Worm (Caenorhabditis elegans) whole organism, L2 larva: Measurements from ENCODE around the gene rpn-12.
A peak's percentile ranks its signal among the peaks of the same experiment; 100 is the strongest.

Experiments
- F13H6.1 ChIP-seq: sonication (generic microtip); optimal IDR thresholded peaks from 2 replicates; lab custom pipeline; 2016; ENCODE audit warnings: missing genetic modification characterization, missing compliant biosample characterization
- R02D3.7 ChIP-seq: fragments of 150-350 bp; optimal IDR thresholded peaks from 2 replicates; lab custom pipeline; 2014; ENCODE audit warnings: missing biosample characterization, missing genetic modification characterization
- Y55F3AM.14 ChIP-seq: fragments of 200-800 bp; sonication (Bioruptor generic); optimal IDR thresholded peaks from 2 replicates; lab custom pipeline; 2018; ENCODE audit warnings: mild to moderate bottlenecking, missing genetic modification characterization, missing compliant biosample characterization
- ZK546.5 ChIP-seq: sonication (generic microtip); optimal IDR thresholded peaks from 2 replicates; lab custom pipeline; 2017; ENCODE audit warnings: missing biosample characterization, missing genetic modification characterization
- alr-1 ChIP-seq: fragments of 150-350 bp; optimal IDR thresholded peaks from 2 replicates; lab custom pipeline; 2014; ENCODE audit warnings: missing biosample characterization, missing genetic modification characterization
- aly-2 ChIP-seq: fragments of 150-350 bp; optimal IDR thresholded peaks from 2 replicates; lab custom pipeline; 2014; ENCODE audit warnings: missing biosample characterization, missing genetic modification characterization
- ama-1 ChIP-seq: fragments of 150-350 bp; optimal IDR thresholded peaks from 2 replicates; lab custom pipeline; 2018; ENCODE audit warnings: inconsistent platforms
- blmp-1 ChIP-seq: sonication (generic microtip); optimal IDR thresholded peaks from 2 replicates; lab custom pipeline; 2017; ENCODE audit warnings: missing genetic modification characterization, mild to moderate bottlenecking, missing compliant biosample characterization, antibody characterized with exemption, moderate library complexity; ENCODE audit not compliant: insufficient read depth
- ceh-82 ChIP-seq: fragments of 150-350 bp; optimal IDR thresholded peaks from 2 replicates; lab custom pipeline; 2014; ENCODE audit warnings: missing biosample characterization, missing genetic modification characterization
- crh-2 ChIP-seq: sonication (generic microtip); optimal IDR thresholded peaks from 2 replicates; lab custom pipeline; 2017; ENCODE audit warnings: missing biosample characterization, missing genetic modification characterization
- dmd-4 ChIP-seq: sonication (generic microtip); optimal IDR thresholded peaks from 2 replicates; lab custom pipeline; 2017; ENCODE audit warnings: missing biosample characterization, missing genetic modification characterization
- egl-27 ChIP-seq: sonication (generic microtip); optimal IDR thresholded peaks from 3 replicates; lab custom pipeline; 2017; ENCODE audit warnings: missing biosample characterization, missing genetic modification reagents, missing genetic modification characterization
- elt-1 ChIP-seq: fragments of 150-350 bp; optimal IDR thresholded peaks from 2 replicates; lab custom pipeline; 2014; ENCODE audit warnings: missing biosample characterization, missing genetic modification characterization
- fos-1 ChIP-seq: fragments of 150-350 bp; optimal IDR thresholded peaks from 2 replicates; lab custom pipeline; 2014; ENCODE audit warnings: missing biosample characterization, missing genetic modification characterization
- gmeb-1 ChIP-seq: fragments of 150-350 bp; optimal IDR thresholded peaks from 2 replicates; lab custom pipeline; 2014; ENCODE audit warnings: missing biosample characterization, missing genetic modification characterization
- lin-11 ChIP-seq: fragments of 150-350 bp; sonication (generic microtip); optimal IDR thresholded peaks from 2 replicates; lab custom pipeline; 2014; ENCODE audit warnings: missing biosample characterization, missing genetic modification characterization, inconsistent platforms, mixed read lengths
- lin-13 ChIP-seq: fragments of 150-350 bp; optimal IDR thresholded peaks from 2 replicates; lab custom pipeline; 2014; ENCODE audit warnings: missing biosample characterization, missing genetic modification reagents, missing genetic modification characterization
- lin-39 ChIP-seq: fragments of 150-350 bp; optimal IDR thresholded peaks from 2 replicates; lab custom pipeline; 2014; ENCODE audit warnings: missing biosample characterization, missing genetic modification reagents, missing genetic modification characterization
- lsy-2 ChIP-seq, 2 experiments: fragments of 150-350 bp in 1 of 2; sonication (generic microtip) in 1 of 2; optimal IDR thresholded peaks; 2 replicates each; lab custom pipeline; 2014 to 2017; ENCODE audit warnings: missing biosample characterization in 2 of 2, missing genetic modification characterization in 2 of 2
- mab-5 ChIP-seq: fragments of 150-350 bp; optimal IDR thresholded peaks from 2 replicates; lab custom pipeline; 2014; ENCODE audit warnings: missing biosample characterization, missing genetic modification characterization
- mbf-1 ChIP-seq: sonication (generic microtip); optimal IDR thresholded peaks from 2 replicates; lab custom pipeline; 2017; ENCODE audit warnings: missing biosample characterization, missing genetic modification characterization
- mdl-1 ChIP-seq, 2 experiments: fragments of 150-350 bp in 1 of 2; sonication (generic microtip) in 1 of 2; optimal IDR thresholded peaks; 2 replicates each; lab custom pipeline; 2017; ENCODE audit warnings: missing biosample characterization in 2 of 2, missing genetic modification characterization in 2 of 2
- nhr-11 ChIP-seq: fragments of 150-350 bp; optimal IDR thresholded peaks from 2 replicates; lab custom pipeline; 2014; ENCODE audit warnings: missing biosample characterization, missing genetic modification characterization
- nhr-12 ChIP-seq: fragments of 150-350 bp; optimal IDR thresholded peaks from 2 replicates; lab custom pipeline; 2014; ENCODE audit warnings: missing biosample characterization, missing genetic modification characterization
- nhr-129 ChIP-seq: fragments of 150-350 bp; optimal IDR thresholded peaks from 2 replicates; lab custom pipeline; 2014; ENCODE audit warnings: missing biosample characterization, missing genetic modification characterization
- nhr-21 ChIP-seq: fragments of 150-350 bp; optimal IDR thresholded peaks from 2 replicates; lab custom pipeline; 2014; ENCODE audit warnings: missing biosample characterization, missing genetic modification characterization
- nhr-23 ChIP-seq: fragments of 150-350 bp; optimal IDR thresholded peaks from 2 replicates; lab custom pipeline; 2014; ENCODE audit warnings: missing biosample characterization, missing genetic modification reagents, missing genetic modification characterization
- nhr-237 ChIP-seq: fragments of 150-350 bp; optimal IDR thresholded peaks from 2 replicates; lab custom pipeline; 2014; ENCODE audit warnings: missing biosample characterization, missing genetic modification characterization
- nhr-25 ChIP-seq: fragments of 150-350 bp; sonication (generic microtip); optimal IDR thresholded peaks from 3 replicates; lab custom pipeline; 2014; ENCODE audit warnings: missing biosample characterization, missing genetic modification characterization
- nhr-6 ChIP-seq: fragments of 150-350 bp; optimal IDR thresholded peaks from 2 replicates; lab custom pipeline; 2014; ENCODE audit warnings: missing biosample characterization, missing genetic modification characterization
- peb-1 ChIP-seq: fragments of 150-350 bp; optimal IDR thresholded peaks from 2 replicates; lab custom pipeline; 2014; ENCODE audit warnings: missing biosample characterization, missing genetic modification characterization
- sem-4 ChIP-seq: fragments of 150-350 bp; optimal IDR thresholded peaks from 2 replicates; lab custom pipeline; 2014; ENCODE audit warnings: missing biosample characterization, missing genetic modification reagents, missing genetic modification characterization
- skn-1 ChIP-seq: sonication (generic microtip); optimal IDR thresholded peaks from 2 replicates; lab custom pipeline; 2017; ENCODE audit warnings: missing biosample characterization, missing genetic modification characterization
- sma-3 ChIP-seq: sonication (generic microtip); optimal IDR thresholded peaks from 2 replicates; lab custom pipeline; 2016; ENCODE audit warnings: missing genetic modification reagents, missing genetic modification characterization, missing compliant biosample characterization
- sma-9 ChIP-seq, 2 experiments: fragments of 150-350 bp in 1 of 2; sonication (generic microtip) in 1 of 2; optimal IDR thresholded peaks; 2 replicates each; lab custom pipeline; 2014 to 2016; ENCODE audit warnings: missing genetic modification characterization in 2 of 2, mild to moderate bottlenecking in 1 of 2, missing biosample characterization in 1 of 2, missing compliant biosample characterization in 1 of 2, missing genetic modification reagents in 1 of 2, moderate library complexity in 1 of 2
- snpc-4 ChIP-seq: fragments of 150-350 bp; optimal IDR thresholded peaks from 2 replicates; lab custom pipeline; 2014; ENCODE audit warnings: missing biosample characterization, missing genetic modification characterization
- unc-39 ChIP-seq: fragments of 150-350 bp; optimal IDR thresholded peaks from 2 replicates; lab custom pipeline; 2014; ENCODE audit warnings: missing biosample characterization, missing genetic modification characterization
- unc-55 ChIP-seq: fragments of 150-350 bp; sonication (generic microtip); optimal IDR thresholded peaks from 3 replicates; lab custom pipeline; 2014; ENCODE audit warnings: missing biosample characterization, missing genetic modification reagents, missing genetic modification characterization
- unc-62 ChIP-seq: fragments of 150-350 bp; optimal IDR thresholded peaks from 2 replicates; lab custom pipeline; 2014; ENCODE audit warnings: missing biosample characterization, missing genetic modification reagents, missing genetic modification characterization
- zag-1 ChIP-seq: fragments of 150-350 bp; optimal IDR thresholded peaks from 2 replicates; lab custom pipeline; 2014; ENCODE audit warnings: missing biosample characterization, missing genetic modification characterization
- ztf-1 ChIP-seq: fragments of 200-800 bp; sonication (Bioruptor generic); conservative IDR thresholded peaks from 2 replicates; pipeline ENCODE4 v1.3.6; 2022; ENCODE audit warnings: missing genetic modification characterization, missing compliant biosample characterization
- ztf-11 ChIP-seq: sonication (generic microtip); optimal IDR thresholded peaks from 2 replicates; lab custom pipeline; 2017; ENCODE audit warnings: missing biosample characterization, missing genetic modification characterization
- ztf-4 ChIP-seq: fragments of 150-350 bp; optimal IDR thresholded peaks from 2 replicates; lab custom pipeline; 2014; ENCODE audit warnings: missing biosample characterization, missing genetic modification characterization

Gene rpn-12

DNA sequence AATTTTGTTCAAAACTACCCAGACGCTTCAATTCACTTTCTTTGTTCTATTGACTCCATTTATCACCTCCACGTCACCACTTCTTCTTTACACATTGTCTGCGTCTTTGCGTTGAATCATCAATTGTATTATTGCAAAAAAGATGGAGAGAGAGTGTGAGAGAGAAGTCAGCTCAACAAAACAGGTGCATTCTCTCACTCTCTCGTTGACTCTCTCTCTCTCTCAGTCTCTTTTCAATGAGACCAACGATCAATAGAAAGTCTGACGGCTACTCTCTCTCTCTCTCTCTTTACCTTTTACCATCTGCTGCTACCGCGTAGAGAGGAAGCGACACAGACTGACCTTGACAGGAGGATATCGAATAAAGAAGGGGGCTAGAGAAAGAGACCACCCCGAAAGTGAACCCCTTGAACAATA lies 17.2 kb upstream of the rpn-12 start (continued):
- TF ChIP-seq alr-1 (tag; lab: Kevin White, UChicago) (no peak), nhr-21 (peak; percentile 90), sma-3 (peak; percentile 95), nhr-23 (tag; lab: Kevin White, UChicago) (no peak), egl-27 (tag; lab: Kevin White, UChicago) (peak; percentile 95), lsy-2 (tag; optimal IDR thresholded peaks at IDR 0.05; lab: Kevin White, UChicago) (peak; percentile 46 to 69), zag-1 (no peak), sma-9 (GFP tag; optimal IDR thresholded peaks at IDR 0.05; lab: Kevin White, UChicago) (peak; percentile 98), sma-9 (tag; optimal IDR thresholded peaks at IDR 0.05; lab: Kevin White, UChicago) (peak; percentile 75), lin-13 (peak; percentile 84), mab-5 (tag; lab: Kevin White, UChicago) (peak; percentile 20)
- TF ChIP-seq, all 48 proteins: peak for 28

DNA sequence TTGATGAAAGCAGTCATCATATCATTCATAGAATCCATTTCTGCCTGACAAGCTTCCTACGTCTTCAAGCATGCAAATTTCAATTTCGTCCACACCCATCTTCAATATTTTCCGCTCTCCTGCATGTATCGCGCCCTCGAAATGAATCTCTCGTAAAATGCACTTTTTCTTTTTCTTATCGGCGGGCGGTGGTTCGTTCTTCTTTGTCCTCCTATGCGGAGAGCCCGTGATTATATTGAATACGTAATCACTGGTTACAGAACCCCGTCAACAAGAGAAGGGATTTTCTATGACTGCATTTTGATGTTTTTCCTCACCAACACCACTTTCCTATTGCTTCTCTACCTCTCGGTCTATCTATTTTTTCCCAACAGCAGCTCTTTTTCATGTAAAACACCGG lies 16.3 kb upstream of the rpn-12 start:
- no peak for TF ChIP-seq aly-2
- TF ChIP-seq nhr-129 (tag; lab: Kevin White, UChicago): peak; percentile 25
- no peak for TF ChIP-seq skn-1 (tag; lab: Kevin White, UChicago)
- no peak for TF ChIP-seq peb-1 (tag; lab: Kevin White, UChicago)
- no peak for TF ChIP-seq dmd-4
- no peak for TF ChIP-seq lin-11 (tag; lab: Kevin White, UChicago)
- TF ChIP-seq unc-55 (GFP tag; lab: Kevin White, UChicago): no peak
- no peak for TF ChIP-seq nhr-12
- no peak for TF ChIP-seq nhr-11
- no peak for TF ChIP-seq ama-1 (lab: Kevin White, UChicago)
- no peak for TF ChIP-seq snpc-4 (tag; lab: Kevin White, UChicago)
- TF ChIP-seq nhr-6 (tag; lab: Kevin White, UChicago): peak; percentile 27
- peak; percentile 16 for TF ChIP-seq Y55F3AM.14 (GFP tag; lab: Kevin White, UChicago)
- no peak for TF ChIP-seq gmeb-1 (tag; lab: Kevin White, UChicago)
- peak; percentile 7 for TF ChIP-seq nhr-21
- no peak for TF ChIP-seq elt-1
- TF ChIP-seq, all 48 proteins: peak for 4

DNA sequence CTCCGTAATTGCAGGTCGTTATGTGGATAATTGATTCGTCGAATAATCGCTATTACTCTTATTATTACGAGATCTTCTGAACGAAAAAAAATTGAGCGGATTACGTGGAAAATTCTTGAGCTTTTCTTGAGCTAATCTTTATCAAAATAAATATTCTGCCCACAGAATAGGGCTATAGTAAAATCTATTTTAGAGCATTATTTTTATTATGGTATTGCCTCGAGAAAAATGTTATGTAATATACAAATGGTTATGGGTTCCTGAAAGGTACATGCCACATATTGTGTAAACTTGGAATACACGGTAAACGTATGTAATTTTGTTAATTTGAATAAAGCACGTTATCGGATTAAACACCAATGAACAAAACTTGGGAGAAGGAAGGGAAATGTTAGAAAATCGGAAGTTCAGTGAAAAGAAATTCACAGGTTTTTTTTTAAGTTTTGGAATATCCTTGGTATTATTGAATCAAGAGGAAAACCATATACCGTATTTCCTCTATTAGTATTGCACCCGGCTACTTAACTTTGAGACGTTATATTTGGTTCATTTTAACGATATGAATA lies 15.7 kb upstream of the rpn-12 start:
- TF ChIP-seq nhr-25 (tag; lab: Kevin White, UChicago): peak; percentile 43
- TF ChIP-seq mbf-1 (tag; lab: Kevin White, UChicago): no peak
- peak in 1 of 2 experiments; percentile 42 for TF ChIP-seq mdl-1 (tag; optimal IDR thresholded peaks at IDR 0.05; lab: Kevin White, UChicago)
- TF ChIP-seq lin-39: no peak
- TF ChIP-seq nhr-21: peak; percentile 38
- no peak for TF ChIP-seq Y55F3AM.14 (GFP tag; lab: Kevin White, UChicago)
- TF ChIP-seq unc-55 (GFP tag; lab: Kevin White, UChicago): no peak
- TF ChIP-seq ztf-1 (GFP tag; lab: Robert Waterston, UW): 0 out of 2 replicates have a peak, but pooled peaks have one; percentile 5
- TF ChIP-seq lsy-2 (tag; optimal IDR thresholded peaks at IDR 0.05; lab: Kevin White, UChicago): peak in 1 of 2 experiments; percentile 65
- no peak for TF ChIP-seq fos-1 (tag; lab: Kevin White, UChicago)
- no peak for TF ChIP-seq ztf-11 (tag; lab: Kevin White, UChicago)
- TF ChIP-seq sma-9 (GFP tag; optimal IDR thresholded peaks at IDR 0.05; lab: Kevin White, UChicago): peak; percentile 62
- TF ChIP-seq sma-9 (tag; optimal IDR thresholded peaks at IDR 0.05; lab: Kevin White, UChicago): no peak
- TF ChIP-seq R02D3.7: no peak
- no peak for TF ChIP-seq snpc-4 (tag; lab: Kevin White, UChicago)
- TF ChIP-seq aly-2: no peak
- peak; percentile 13 for TF ChIP-seq crh-2 (tag; lab: Kevin White, UChicago)
- TF ChIP-seq peb-1 (tag; lab: Kevin White, UChicago): no peak
- peak; percentile 27 for TF ChIP-seq F13H6.1 (tag; lab: Kevin White, UChicago)
- TF ChIP-seq lin-11 (tag; lab: Kevin White, UChicago): no peak
- no peak for TF ChIP-seq ceh-82 (tag; lab: Kevin White, UChicago)
- TF ChIP-seq ztf-4 (tag; lab: Kevin White, UChicago): peak; percentile 36
- no peak for TF ChIP-seq unc-39 (tag; lab: Kevin White, UChicago)
- TF ChIP-seq alr-1 (tag; lab: Kevin White, UChicago): no peak
- TF ChIP-seq ZK546.5 (tag; lab: Kevin White, UChicago): no peak
- TF ChIP-seq nhr-6 (tag; lab: Kevin White, UChicago): peak; percentile 36
- no peak for TF ChIP-seq blmp-1 (tag; lab: Kevin White, UChicago)
- no peak for TF ChIP-seq nhr-237
- no peak for TF ChIP-seq gmeb-1 (tag; lab: Kevin White, UChicago)
- no peak for TF ChIP-seq nhr-12
- no peak for TF ChIP-seq unc-62 (GFP tag; lab: Kevin White, UChicago)
- peak; percentile 37 for TF ChIP-seq sem-4 (tag; lab: Kevin White, UChicago)
- TF ChIP-seq nhr-23 (tag; lab: Kevin White, UChicago): no peak
- peak; percentile 42 for TF ChIP-seq ama-1 (lab: Kevin White, UChicago)
- peak; percentile 22 for TF ChIP-seq lin-13
- no peak for TF ChIP-seq zag-1
- no peak for TF ChIP-seq nhr-11
- TF ChIP-seq, all 48 proteins: peak for 13
